Worm (Caenorhabditis elegans) whole organism, L2 larva: Measurements from ENCODE around the gene F46B3.7.

ENCODE experiments used
- C34F6.9 ChIP-seq: fragments of 150-350 bp; optimal IDR thresholded peaks from 2 replicates; lab custom pipeline; 2014; ENCODE audit warnings: missing biosample characterization, missing genetic modification characterization
- F13H6.1 ChIP-seq: sonication (generic microtip); optimal IDR thresholded peaks from 2 replicates; lab custom pipeline; 2016; ENCODE audit warnings: missing genetic modification characterization, missing compliant biosample characterization
- R02D3.7 ChIP-seq: fragments of 150-350 bp; optimal IDR thresholded peaks from 2 replicates; lab custom pipeline; 2014; ENCODE audit warnings: missing biosample characterization, missing genetic modification characterization
- Y55F3AM.14 ChIP-seq: fragments of 200-800 bp; sonication (Bioruptor generic); optimal IDR thresholded peaks from 2 replicates; lab custom pipeline; 2018; ENCODE audit warnings: mild to moderate bottlenecking, missing genetic modification characterization, missing compliant biosample characterization
- alr-1 ChIP-seq: fragments of 150-350 bp; optimal IDR thresholded peaks from 2 replicates; lab custom pipeline; 2014; ENCODE audit warnings: missing biosample characterization, missing genetic modification characterization
- ama-1 ChIP-seq: fragments of 150-350 bp; optimal IDR thresholded peaks from 2 replicates; lab custom pipeline; 2018; ENCODE audit warnings: inconsistent platforms
- blmp-1 ChIP-seq: sonication (generic microtip); optimal IDR thresholded peaks from 2 replicates; lab custom pipeline; 2017; ENCODE audit warnings: missing genetic modification characterization, mild to moderate bottlenecking, missing compliant biosample characterization, antibody characterized with exemption, moderate library complexity; ENCODE audit not compliant: insufficient read depth
- ceh-16 ChIP-seq: fragments of 150-350 bp; optimal IDR thresholded peaks from 2 replicates; lab custom pipeline; 2014; ENCODE audit warnings: missing biosample characterization, missing genetic modification characterization
- crh-2 ChIP-seq: sonication (generic microtip); optimal IDR thresholded peaks from 2 replicates; lab custom pipeline; 2017; ENCODE audit warnings: missing biosample characterization, missing genetic modification characterization
- elt-1 ChIP-seq: fragments of 150-350 bp; optimal IDR thresholded peaks from 2 replicates; lab custom pipeline; 2014; ENCODE audit warnings: missing biosample characterization, missing genetic modification characterization
- elt-3 ChIP-seq: sonication (generic microtip); optimal IDR thresholded peaks from 2 replicates; lab custom pipeline; 2017; ENCODE audit warnings: missing biosample characterization, missing genetic modification characterization
- fos-1 ChIP-seq: fragments of 150-350 bp; optimal IDR thresholded peaks from 2 replicates; lab custom pipeline; 2014; ENCODE audit warnings: missing biosample characterization, missing genetic modification characterization
- gmeb-1 ChIP-seq: fragments of 150-350 bp; optimal IDR thresholded peaks from 2 replicates; lab custom pipeline; 2014; ENCODE audit warnings: missing biosample characterization, missing genetic modification characterization
- lin-11 ChIP-seq: fragments of 150-350 bp; sonication (generic microtip); optimal IDR thresholded peaks from 2 replicates; lab custom pipeline; 2014; ENCODE audit warnings: missing biosample characterization, missing genetic modification characterization, inconsistent platforms, mixed read lengths
- lin-13 ChIP-seq: fragments of 150-350 bp; optimal IDR thresholded peaks from 2 replicates; lab custom pipeline; 2014; ENCODE audit warnings: missing biosample characterization, missing genetic modification reagents, missing genetic modification characterization
- lin-39 ChIP-seq: fragments of 150-350 bp; optimal IDR thresholded peaks from 2 replicates; lab custom pipeline; 2014; ENCODE audit warnings: missing biosample characterization, missing genetic modification reagents, missing genetic modification characterization
- lsy-2 ChIP-seq, 2 experiments: fragments of 150-350 bp in 1 of 2; sonication (generic microtip) in 1 of 2; optimal IDR thresholded peaks; 2 replicates each; lab custom pipeline; 2014 to 2017; ENCODE audit warnings: missing biosample characterization in 2 of 2, missing genetic modification characterization in 2 of 2
- mab-5 ChIP-seq: fragments of 150-350 bp; optimal IDR thresholded peaks from 2 replicates; lab custom pipeline; 2014; ENCODE audit warnings: missing biosample characterization, missing genetic modification characterization
- mbf-1 ChIP-seq: sonication (generic microtip); optimal IDR thresholded peaks from 2 replicates; lab custom pipeline; 2017; ENCODE audit warnings: missing biosample characterization, missing genetic modification characterization
- nhr-10 ChIP-seq: sonication (generic microtip); optimal IDR thresholded peaks from 2 replicates; lab custom pipeline; 2017; ENCODE audit warnings: missing biosample characterization, missing genetic modification characterization
- nhr-12 ChIP-seq: fragments of 150-350 bp; optimal IDR thresholded peaks from 2 replicates; lab custom pipeline; 2014; ENCODE audit warnings: missing biosample characterization, missing genetic modification characterization
- nhr-129 ChIP-seq: fragments of 150-350 bp; optimal IDR thresholded peaks from 2 replicates; lab custom pipeline; 2014; ENCODE audit warnings: missing biosample characterization, missing genetic modification characterization
- nhr-23 ChIP-seq: fragments of 150-350 bp; optimal IDR thresholded peaks from 2 replicates; lab custom pipeline; 2014; ENCODE audit warnings: missing biosample characterization, missing genetic modification reagents, missing genetic modification characterization
- nhr-237 ChIP-seq: fragments of 150-350 bp; optimal IDR thresholded peaks from 2 replicates; lab custom pipeline; 2014; ENCODE audit warnings: missing biosample characterization, missing genetic modification characterization
- nhr-25 ChIP-seq: fragments of 150-350 bp; sonication (generic microtip); optimal IDR thresholded peaks from 3 replicates; lab custom pipeline; 2014; ENCODE audit warnings: missing biosample characterization, missing genetic modification characterization
- nhr-77 ChIP-seq: fragments of 150-350 bp; optimal IDR thresholded peaks from 2 replicates; lab custom pipeline; 2014; ENCODE audit warnings: missing biosample characterization, missing genetic modification characterization
- peb-1 ChIP-seq: fragments of 150-350 bp; optimal IDR thresholded peaks from 2 replicates; lab custom pipeline; 2014; ENCODE audit warnings: missing biosample characterization, missing genetic modification characterization
- sem-4 ChIP-seq: fragments of 150-350 bp; optimal IDR thresholded peaks from 2 replicates; lab custom pipeline; 2014; ENCODE audit warnings: missing biosample characterization, missing genetic modification reagents, missing genetic modification characterization
- sma-3 ChIP-seq: sonication (generic microtip); optimal IDR thresholded peaks from 2 replicates; lab custom pipeline; 2016; ENCODE audit warnings: missing genetic modification reagents, missing genetic modification characterization, missing compliant biosample characterization
- sma-9 ChIP-seq, 2 experiments: fragments of 150-350 bp in 1 of 2; sonication (generic microtip) in 1 of 2; optimal IDR thresholded peaks; 2 replicates each; lab custom pipeline; 2014 to 2016; ENCODE audit warnings: missing genetic modification characterization in 2 of 2, mild to moderate bottlenecking in 1 of 2, missing biosample characterization in 1 of 2, missing compliant biosample characterization in 1 of 2, missing genetic modification reagents in 1 of 2, moderate library complexity in 1 of 2
- snpc-4 ChIP-seq: fragments of 150-350 bp; optimal IDR thresholded peaks from 2 replicates; lab custom pipeline; 2014; ENCODE audit warnings: missing biosample characterization, missing genetic modification characterization
- unc-39 ChIP-seq: fragments of 150-350 bp; optimal IDR thresholded peaks from 2 replicates; lab custom pipeline; 2014; ENCODE audit warnings: missing biosample characterization, missing genetic modification characterization
- unc-62 ChIP-seq: fragments of 150-350 bp; optimal IDR thresholded peaks from 2 replicates; lab custom pipeline; 2014; ENCODE audit warnings: missing biosample characterization, missing genetic modification reagents, missing genetic modification characterization
- zag-1 ChIP-seq: fragments of 150-350 bp; optimal IDR thresholded peaks from 2 replicates; lab custom pipeline; 2014; ENCODE audit warnings: missing biosample characterization, missing genetic modification characterization
- ztf-1 ChIP-seq: fragments of 200-800 bp; sonication (Bioruptor generic); conservative IDR thresholded peaks from 2 replicates; pipeline ENCODE4 v1.3.6; 2022; ENCODE audit warnings: missing genetic modification characterization, missing compliant biosample characterization
- ztf-4 ChIP-seq: fragments of 150-350 bp; optimal IDR thresholded peaks from 2 replicates; lab custom pipeline; 2014; ENCODE audit warnings: missing biosample characterization, missing genetic modification characterization

F46B3.7 gene

DNA sequence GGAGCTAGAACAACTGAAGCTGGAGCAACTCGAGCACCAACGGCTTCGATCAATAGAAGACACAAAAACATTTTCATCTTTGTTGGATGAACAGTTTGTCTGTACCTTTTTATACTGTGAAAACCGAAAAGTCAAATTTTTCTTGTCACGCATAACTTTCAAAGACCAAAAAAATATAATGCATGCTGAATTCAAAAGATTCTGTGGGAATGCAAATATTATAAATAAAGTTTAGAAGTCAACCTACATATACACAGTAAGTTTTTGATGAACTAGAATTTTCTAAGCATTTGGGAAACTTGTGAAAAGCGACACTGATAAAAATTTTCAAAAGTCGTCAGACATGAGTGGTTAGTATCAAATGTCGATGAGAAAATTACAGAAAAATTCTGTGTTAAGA lies 15.1 kb upstream of the F46B3.7 start, which contains the start of gene F46B3.15:
Gene F46B3.15, minus strand, starts transcription at position 101 of the 400 bp plus-strand sequence.
- TF ChIP-seq mbf-1 (tag; lab: Kevin White, UChicago) (no peak), nhr-77 (tag; lab: Kevin White, UChicago) (no peak), peb-1 (tag; lab: Kevin White, UChicago) (no peak), elt-3 (tag; lab: Kevin White, UChicago) (no peak)

DNA sequence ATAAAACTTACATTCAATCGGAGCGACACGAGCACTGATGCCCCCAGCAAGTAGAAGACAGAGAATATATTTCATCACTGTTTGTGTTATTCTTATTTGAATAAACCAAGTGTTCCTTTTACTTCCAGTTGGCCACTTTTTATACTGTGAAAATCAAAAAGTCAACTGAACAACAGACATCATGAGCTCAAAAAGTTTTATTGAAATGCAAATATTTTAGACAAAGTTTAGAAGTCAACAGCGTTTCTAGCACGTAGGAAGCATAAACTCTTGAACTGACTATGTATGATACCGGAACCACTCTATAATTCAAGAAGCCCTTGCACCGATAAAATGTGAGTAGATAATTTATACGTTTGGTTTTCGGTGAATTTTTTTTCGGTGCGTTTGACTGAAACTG lies 12.7 kb upstream of the F46B3.7 start, which contains the start of gene F46B3.14:
Gene F46B3.14, minus strand, starts transcription at position 101 of the 400 bp plus-strand sequence.
- TF ChIP-seq snpc-4 (no peak), elt-1 (tag; lab: Kevin White, UChicago) (no peak), lin-39 (tag; lab: Kevin White, UChicago) (no peak), mbf-1 (tag; lab: Kevin White, UChicago) (no peak), F13H6.1 (no peak)

DNA sequence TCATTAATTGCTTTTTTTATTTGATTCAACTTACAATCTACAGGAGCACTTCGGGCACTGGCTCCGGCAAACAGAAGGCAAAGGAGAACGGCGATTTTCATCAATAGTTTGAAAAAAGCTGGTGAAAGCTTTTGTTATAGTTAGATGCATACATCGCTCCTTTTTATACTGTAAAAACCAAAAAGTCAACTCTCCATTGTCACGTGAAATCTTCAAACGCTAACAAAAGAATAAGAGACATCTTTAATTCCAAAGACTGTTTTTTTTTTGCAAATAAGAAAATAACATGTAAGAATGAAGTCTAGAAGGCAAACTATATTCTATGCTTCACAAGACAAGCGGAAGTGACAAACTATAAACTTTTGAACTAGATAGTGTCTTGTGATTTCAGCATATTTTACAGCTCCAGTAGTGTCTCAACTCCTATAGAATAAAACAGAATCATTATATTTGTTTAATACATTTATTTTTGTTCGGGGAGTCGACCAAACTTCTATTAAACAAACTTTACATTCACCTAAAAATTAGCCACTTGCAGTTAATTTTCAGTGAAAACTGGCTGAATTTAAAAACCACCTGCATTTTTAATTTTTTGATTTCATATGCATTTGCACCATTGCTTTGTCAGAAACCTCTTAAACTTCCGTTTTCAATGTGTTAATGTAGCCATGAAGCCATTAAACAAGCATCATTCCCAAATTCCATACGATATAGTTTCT lies 7.7 kb upstream of the F46B3.7 start, which contains the start of the genes F46B3.9 and srz-18:
Gene F46B3.9, minus strand, starts transcription at position 101 of the 719 bp plus-strand sequence.
Gene srz-18, plus strand, starts transcription at position 669 of the 719 bp plus-strand sequence.
- TF ChIP-seq elt-3 (tag; lab: Kevin White, UChicago) (no peak), fos-1 (tag; lab: Kevin White, UChicago) (no peak), crh-2 (tag; lab: Kevin White, UChicago) (no peak), gmeb-1 (no peak), nhr-129 (tag; lab: Kevin White, UChicago) (no peak), zag-1 (tag; lab: Kevin White, UChicago) (no peak), R02D3.7 (no peak), snpc-4 (no peak), Y55F3AM.14 (no peak), ama-1 (lab: Kevin White, UChicago) (no peak), sma-9 (GFP tag; optimal IDR thresholded peaks at IDR 0.05; lab: Kevin White, UChicago) (no peak), sma-9 (tag; optimal IDR thresholded peaks at IDR 0.05; lab: Kevin White, UChicago) (no peak), ztf-4 (tag; lab: Kevin White, UChicago) (no peak), lin-13 (GFP tag; lab: Kevin White, UChicago) (no peak), ceh-16 (tag; lab: Kevin White, UChicago) (no peak), sem-4 (tag; lab: Kevin White, UChicago) (no peak), unc-39 (tag; lab: Kevin White, UChicago) (no peak), nhr-12 (tag; lab: Kevin White, UChicago) (no peak), sma-3 (GFP tag; lab: Kevin White, UChicago) (no peak), mab-5 (tag; lab: Kevin White, UChicago) (no peak)

DNA sequence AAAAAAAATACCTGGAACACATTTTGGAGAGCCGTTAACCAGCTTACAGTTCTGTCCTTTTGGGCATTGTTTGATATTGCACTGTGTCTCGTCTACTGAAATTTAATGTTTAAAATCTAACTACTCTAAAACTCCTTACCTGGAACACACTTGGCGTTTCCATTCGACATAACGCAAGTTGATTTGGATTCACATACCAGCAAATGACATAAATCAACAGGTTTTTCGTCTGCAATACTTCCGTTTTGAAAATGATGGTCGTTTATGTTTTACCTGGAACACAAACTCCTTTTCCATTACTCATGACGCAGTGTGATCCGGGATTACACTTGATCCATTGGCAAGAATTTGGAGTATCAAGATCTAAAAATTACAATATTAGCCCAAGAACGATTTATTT lies 6.7 kb upstream of the F46B3.7 start:
- no peak for TF ChIP-seq ceh-16 (tag; lab: Kevin White, UChicago)
- no peak for TF ChIP-seq mab-5 (tag; lab: Kevin White, UChicago)
- TF ChIP-seq blmp-1 (tag; lab: Kevin White, UChicago): no peak
- TF ChIP-seq ztf-4 (tag; lab: Kevin White, UChicago): no peak
- TF ChIP-seq snpc-4: no peak
- no peak for TF ChIP-seq R02D3.7
- no peak for TF ChIP-seq gmeb-1
- no peak for TF ChIP-seq lin-11
- TF ChIP-seq nhr-23 (tag; lab: Kevin White, UChicago): no peak
- TF ChIP-seq lin-39 (tag; lab: Kevin White, UChicago): no peak
- TF ChIP-seq nhr-237 (tag; lab: Kevin White, UChicago): no peak
- TF ChIP-seq ama-1 (lab: Kevin White, UChicago): no peak
- no peak for TF ChIP-seq sma-3 (GFP tag; lab: Kevin White, UChicago)
- TF ChIP-seq F13H6.1: no peak

DNA sequence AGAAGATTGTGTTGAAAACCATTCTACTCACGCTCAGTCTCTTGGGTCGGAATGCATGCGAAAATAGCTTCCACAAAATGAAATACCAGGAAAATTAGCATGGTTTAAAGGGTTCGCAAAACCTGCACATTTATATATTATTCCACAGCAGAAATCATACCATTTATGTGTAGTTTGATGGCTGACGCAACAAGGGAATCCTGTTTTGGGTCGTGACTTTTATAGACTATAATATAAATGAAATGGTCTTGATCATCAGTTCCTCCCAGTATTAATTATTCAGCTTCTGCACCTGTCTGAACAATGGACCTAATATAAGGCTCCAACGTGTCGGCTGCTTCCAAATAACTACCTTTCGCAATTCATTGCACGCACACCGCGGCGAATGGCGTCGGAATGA lies 4.5 kb upstream of the F46B3.7 start, which contains the start of gene F46B3.8:
Gene F46B3.8, minus strand, starts transcription at position 101 of the 400 bp plus-strand sequence.
- TF ChIP-seq zag-1 (tag; lab: Kevin White, UChicago): no peak
- TF ChIP-seq lin-13 (GFP tag; lab: Kevin White, UChicago): no peak
- TF ChIP-seq unc-39 (tag; lab: Kevin White, UChicago): no peak
- TF ChIP-seq nhr-23 (tag; lab: Kevin White, UChicago): no peak
- TF ChIP-seq C34F6.9: no peak
- no peak for TF ChIP-seq fos-1 (tag; lab: Kevin White, UChicago)
- TF ChIP-seq blmp-1 (tag; lab: Kevin White, UChicago): no peak
- TF ChIP-seq unc-62 (GFP tag; lab: Kevin White, UChicago): no peak
- no peak for TF ChIP-seq nhr-237 (tag; lab: Kevin White, UChicago)
- TF ChIP-seq nhr-10: no peak
- no peak for TF ChIP-seq mbf-1 (tag; lab: Kevin White, UChicago)
- no peak for TF ChIP-seq elt-3 (tag; lab: Kevin White, UChicago)
- no peak for TF ChIP-seq lsy-2 (tag; optimal IDR thresholded peaks at IDR 0.05; lab: Kevin White, UChicago)
- TF ChIP-seq nhr-25 (tag; lab: Kevin White, UChicago): no peak
- no peak for TF ChIP-seq lin-11
- no peak for TF ChIP-seq gmeb-1
- no peak for TF ChIP-seq alr-1 (tag; lab: Kevin White, UChicago)
- TF ChIP-seq ztf-1 (GFP tag; lab: Robert Waterston, UW): no peak
